Fruit fly (Drosophila melanogaster) whole organism, embryonic: Measurements from ENCODE around the gene Fbw5.

ENCODE experiments used
- ATbp ChIP-seq: fragments of 200-800 bp; sonication (Bioruptor generic); optimal IDR thresholded peaks from 2 replicates; lab custom pipeline; 2017; ENCODE audit warnings: missing biosample characterization, mild to moderate bottlenecking, missing genetic modification characterization, missing genetic modification reagents
- Ada2b ChIP-seq: fragments of 200-800 bp; sonication (Bioruptor generic); IDR thresholded peaks from 2 replicates; pipeline ENCODE4 v1.3.6; 2022; ENCODE audit warnings: missing biosample characterization, missing genetic modification characterization
- Aef1 ChIP-seq: fragments of 200-800 bp; sonication (Bioruptor generic); IDR thresholded peaks from 3 replicates; pipeline ENCODE4 v1.3.6; 2022; ENCODE audit warnings: missing biosample characterization, missing genetic modification characterization
- CG10366 ChIP-seq: fragments of 200-800 bp; sonication (Bioruptor generic); IDR thresholded peaks from 2 replicates; pipeline ENCODE4 v1.3.6; 2022; ENCODE audit warnings: missing biosample characterization, missing genetic modification characterization
- CG11085 ChIP-seq: fragments of 200-800 bp; sonication (Bioruptor generic); IDR thresholded peaks from 2 replicates; pipeline ENCODE4 v1.3.6; 2022; ENCODE audit warnings: missing biosample characterization, missing genetic modification characterization
- CG11696 ChIP-seq: fragments of 200-800 bp; sonication (Bioruptor generic); IDR thresholded peaks from 2 replicates; pipeline ENCODE4 v1.3.6; 2022; ENCODE audit warnings: missing biosample characterization, missing genetic modification characterization
- CG12219 ChIP-seq: fragments of 200-800 bp; sonication (Bioruptor generic); optimal IDR thresholded peaks from 3 replicates; lab custom pipeline; 2018; ENCODE audit warnings: missing biosample characterization, mild to moderate bottlenecking, missing genetic modification characterization
- CG12391 ChIP-seq: fragments of 200-800 bp; sonication (Bioruptor generic); optimal IDR thresholded peaks from 3 replicates; lab custom pipeline; 2018; ENCODE audit warnings: missing biosample characterization, mild to moderate bottlenecking, missing genetic modification characterization, moderate library complexity
- CG17328 ChIP-seq: fragments of 200-800 bp; sonication (Bioruptor generic); IDR thresholded peaks from 2 replicates; pipeline ENCODE4 v1.3.6; 2022; ENCODE audit warnings: missing biosample characterization, missing genetic modification characterization
- CG18599 ChIP-seq: fragments of 200-800 bp; sonication (Bioruptor generic); optimal IDR thresholded peaks from 3 replicates; lab custom pipeline; 2017; ENCODE audit warnings: missing biosample characterization, missing genetic modification characterization, mild to moderate bottlenecking, moderate library complexity, missing genetic modification reagents
- CG2120 ChIP-seq: fragments of 200-800 bp; sonication (Bioruptor generic); optimal IDR thresholded peaks from 3 replicates; lab custom pipeline; 2016; ENCODE audit warnings: missing biosample characterization, missing genetic modification characterization
- CG2889 ChIP-seq: fragments of 200-800 bp; sonication (Bioruptor generic); IDR thresholded peaks from 3 replicates; pipeline ENCODE4 v1.3.6; 2022; ENCODE audit warnings: missing biosample characterization, missing genetic modification characterization
- CG30403 ChIP-seq: fragments of 200-800 bp; sonication (Bioruptor generic); optimal IDR thresholded peaks from 3 replicates; lab custom pipeline; 2016; ENCODE audit warnings: missing biosample characterization, missing genetic modification characterization
- CG4404 ChIP-seq: fragments of 200-800 bp; sonication (Bioruptor generic); IDR thresholded peaks from 2 replicates; pipeline ENCODE4 v1.3.6; 2022; ENCODE audit warnings: missing biosample characterization, missing genetic modification characterization
- CG4730 ChIP-seq: fragments of 200-800 bp; sonication (Bioruptor generic); IDR thresholded peaks from 2 replicates; pipeline ENCODE4 v1.3.6; 2022; ENCODE audit warnings: missing biosample characterization, missing genetic modification characterization
- CG6765 ChIP-seq: fragments of 200-800 bp; sonication (Bioruptor generic); optimal IDR thresholded peaks from 3 replicates; lab custom pipeline; 2017; ENCODE audit warnings: missing biosample characterization, mild to moderate bottlenecking, missing genetic modification characterization
- CG7839 ChIP-seq: fragments of 200-800 bp; sonication (Bioruptor generic); optimal IDR thresholded peaks from 3 replicates; lab custom pipeline; 2018; ENCODE audit warnings: missing biosample characterization, mild to moderate bottlenecking, missing genetic modification characterization, moderate library complexity
- CG8944 ChIP-seq: fragments of 200-800 bp; sonication (Bioruptor generic); optimal IDR thresholded peaks from 3 replicates; lab custom pipeline; 2016; ENCODE audit warnings: missing biosample characterization, missing genetic modification characterization
- CG9727 ChIP-seq: fragments of 200-800 bp; sonication (Bioruptor generic); optimal IDR thresholded peaks from 3 replicates; lab custom pipeline; 2017; ENCODE audit warnings: missing biosample characterization, mild to moderate bottlenecking, missing genetic modification characterization
- CrebB ChIP-seq: fragments of 200-800 bp; sonication (Bioruptor generic); optimal IDR thresholded peaks from 3 replicates; lab custom pipeline; 2018; ENCODE audit warnings: missing biosample characterization, mild to moderate bottlenecking, missing genetic modification characterization
- Drgx ChIP-seq: fragments of 200-800 bp; sonication (Bioruptor generic); IDR thresholded peaks from 2 replicates; pipeline ENCODE4 v1.3.6; 2022; ENCODE audit warnings: missing biosample characterization, missing genetic modification characterization
- E2f2 ChIP-seq: fragments of 200-800 bp; sonication (Bioruptor generic); IDR thresholded peaks from 2 replicates; pipeline ENCODE4 v1.3.6; 2022; ENCODE audit warnings: missing biosample characterization, missing genetic modification characterization
- HLH3B ChIP-seq: fragments of 200-800 bp; sonication (Bioruptor generic); IDR thresholded peaks from 2 replicates; pipeline ENCODE4 v1.3.6; 2022; ENCODE audit warnings: missing biosample characterization, missing genetic modification characterization
- Hmr ChIP-seq: fragments of 200-800 bp; sonication (Bioruptor generic); optimal IDR thresholded peaks from 3 replicates; lab custom pipeline; 2017; ENCODE audit warnings: mild to moderate bottlenecking, missing biosample characterization, missing genetic modification reagents, missing genetic modification characterization
- Kr ChIP-seq: fragments of 200-800 bp; sonication (Bioruptor generic); optimal IDR thresholded peaks from 2 replicates; lab custom pipeline; 2017; ENCODE audit warnings: missing biosample characterization, mild to moderate bottlenecking, missing genetic modification characterization
- Med ChIP-seq: fragments of 200-800 bp; sonication (Bioruptor generic); peaks from one replicate; lab custom pipeline; 2016; ENCODE audit warnings: missing biosample characterization, missing genetic modification characterization, mild to moderate bottlenecking, inconsistent platforms, moderate library complexity
- NK7.1 ChIP-seq: fragments of 200-800 bp; sonication (Bioruptor generic); optimal IDR thresholded peaks from 3 replicates; lab custom pipeline; 2016; ENCODE audit warnings: missing biosample characterization, missing genetic modification characterization
- Optix ChIP-seq: fragments of 200-800 bp; sonication (Bioruptor generic); IDR thresholded peaks from 3 replicates; pipeline ENCODE4 v1.3.6; 2022; ENCODE audit warnings: missing biosample characterization, missing genetic modification characterization
- Ptx1 ChIP-seq: fragments of 200-800 bp; sonication (Bioruptor generic); IDR thresholded peaks from 2 replicates; pipeline ENCODE4 v1.3.6; 2022; ENCODE audit warnings: missing biosample characterization, missing genetic modification characterization
- Sin3A ChIP-seq: fragments of >200 bp; optimal IDR thresholded peaks from 2 replicates; lab custom pipeline; 2018
- Spps ChIP-seq: fragments of 200-800 bp; sonication (Bioruptor generic); optimal IDR thresholded peaks from 2 replicates; lab custom pipeline; 2018; ENCODE audit warnings: missing biosample characterization, mild to moderate bottlenecking, missing genetic modification characterization
- az2 ChIP-seq: fragments of 200-800 bp; sonication (Bioruptor generic); optimal IDR thresholded peaks from 3 replicates; lab custom pipeline; 2016; ENCODE audit warnings: missing biosample characterization, missing genetic modification characterization
- bsh ChIP-seq, 2 experiments: fragments of 200-800 bp; sonication (Bioruptor generic); optimal IDR thresholded peaks; 2 replicates each; lab custom pipeline; 2017 to 2018; ENCODE audit warnings: mild to moderate bottlenecking in 2 of 2, missing biosample characterization in 2 of 2, missing genetic modification characterization in 2 of 2, moderate library complexity in 1 of 2
- chif ChIP-seq, 2 experiments: fragments of 200-800 bp; sonication (Bioruptor generic); optimal IDR thresholded peaks; 3 replicates each; lab custom pipeline; 2016; ENCODE audit warnings: missing biosample characterization in 2 of 2, missing genetic modification characterization in 2 of 2
- chm ChIP-seq: fragments of 200-800 bp; sonication (Bioruptor generic); IDR thresholded peaks from 2 replicates; pipeline ENCODE4 v1.3.6; 2022; ENCODE audit warnings: missing biosample characterization, missing genetic modification characterization
- ci ChIP-seq: fragments of 200-800 bp; sonication (Bioruptor generic); IDR thresholded peaks from 3 replicates; pipeline ENCODE4 v1.3.6; 2022; ENCODE audit warnings: missing biosample characterization, missing genetic modification characterization
- dimm ChIP-seq: fragments of 200-800 bp; sonication (Bioruptor generic); IDR thresholded peaks from 2 replicates; pipeline ENCODE4 v1.3.6; 2022; ENCODE audit warnings: missing biosample characterization, missing genetic modification characterization
- fd3F ChIP-seq: fragments of 200-800 bp; sonication (Bioruptor generic); optimal IDR thresholded peaks from 2 replicates; lab custom pipeline; 2018; ENCODE audit warnings: missing biosample characterization, mild to moderate bottlenecking, missing genetic modification characterization, moderate library complexity
- fd96Cb ChIP-seq: fragments of 200-800 bp; sonication (Bioruptor generic); optimal IDR thresholded peaks from 2 replicates; lab custom pipeline; 2018; ENCODE audit warnings: missing biosample characterization, mild to moderate bottlenecking, missing genetic modification characterization, moderate library complexity
- hkb ChIP-seq, 2 experiments: fragments of 200-800 bp in 1 of 2; fragments of >200 bp in 1 of 2; sonication (Bioruptor generic) in 1 of 2; IDR thresholded peaks in 1 of 2; optimal IDR thresholded peaks in 1 of 2; 2 replicates each; pipeline versions ENCODE4 v1.3.6 to Lab custom; 2017 to 2022; ENCODE audit warnings: missing biosample characterization in 1 of 2, missing genetic modification characterization in 1 of 2
- ind ChIP-seq: fragments of 200-800 bp; sonication (Bioruptor generic); optimal IDR thresholded peaks from 3 replicates; lab custom pipeline; 2016; ENCODE audit warnings: missing biosample characterization, missing genetic modification characterization
- ken ChIP-seq: fragments of 200-800 bp; sonication (Bioruptor generic); IDR thresholded peaks from 3 replicates; pipeline ENCODE4 v1.3.6; 2022; ENCODE audit warnings: missing biosample characterization, missing genetic modification characterization
- lmd ChIP-seq: fragments of 200-800 bp; sonication (Bioruptor generic); IDR thresholded peaks from 2 replicates; pipeline ENCODE4 v1.3.6; 2022; ENCODE audit warnings: missing biosample characterization, missing genetic modification characterization
- repo ChIP-seq: fragments of 200-800 bp; sonication (Bioruptor generic); optimal IDR thresholded peaks from 2 replicates; lab custom pipeline; 2016; ENCODE audit warnings: missing biosample characterization, missing genetic modification characterization
- row ChIP-seq: fragments of 200-800 bp; sonication (Bioruptor generic); IDR thresholded peaks from 3 replicates; pipeline ENCODE4 v1.3.6; 2022; ENCODE audit warnings: missing biosample characterization, missing genetic modification characterization
- sim ChIP-seq: fragments of 200-800 bp; sonication (Bioruptor generic); IDR thresholded peaks from 2 replicates; pipeline ENCODE4 v1.3.6; 2022; ENCODE audit warnings: missing biosample characterization, missing genetic modification characterization
- toy ChIP-seq: fragments of 200-800 bp; sonication (Bioruptor generic); IDR thresholded peaks from 2 replicates; pipeline ENCODE4 v1.3.6; 2022; ENCODE audit warnings: missing biosample characterization, missing genetic modification characterization
- trem ChIP-seq: fragments of 200-800 bp; optimal IDR thresholded peaks from 3 replicates; lab custom pipeline; 2019; ENCODE audit warnings: missing biosample characterization, mild to moderate bottlenecking, missing genetic modification characterization, moderate library complexity
- vvl ChIP-seq: fragments of 200-800 bp; sonication (Bioruptor generic); IDR thresholded peaks from 2 replicates; pipeline ENCODE4 v1.3.6; 2022; ENCODE audit warnings: missing biosample characterization, missing genetic modification characterization
- zfh1 ChIP-seq: fragments of 200-800 bp; sonication (Bioruptor generic); IDR thresholded peaks from 3 replicates; pipeline ENCODE4 v1.3.6; 2022; ENCODE audit warnings: missing biosample characterization, missing genetic modification characterization

The Fbw5 gene

dm6 chr2L:6028712-6029111 is 37.0 kb downstream of the Fbw5 start:
- peak; percentile 12 for TF ChIP-seq Hmr (GFP tag; lab: Kevin White, UChicago)
- 0 out of 3 replicates have a peak, but pooled peaks have one; percentile 13 for TF ChIP-seq CG2889 (GFP tag; lab: Robert Waterston, UW)
- TF ChIP-seq sim: no peak
- TF ChIP-seq Aef1 (GFP tag; lab: Robert Waterston, UW): peak; percentile 32; the same call in 2 of the 3 replicates
- TF ChIP-seq vvl (GFP tag; lab: Robert Waterston, UW): peak; percentile 64; the same call in 1 of the 2 replicates
- TF ChIP-seq CG10366 (GFP tag; lab: Robert Waterston, UW): peak; percentile 32; the same call in 1 of the 2 replicates
- TF ChIP-seq hkb (optimal IDR thresholded peaks at IDR 0.05; lab: Kevin White, UChicago): no peak
- peak; percentile 61; the same call in 1 of the 2 replicates for TF ChIP-seq hkb (GFP tag; IDR thresholded peaks at IDR 0.05; lab: Robert Waterston, UW)
- 0 out of 2 replicates have a peak, but pooled peaks have one; percentile 35 for TF ChIP-seq dimm
- TF ChIP-seq chm (GFP tag; lab: Robert Waterston, UW): 0 out of 2 replicates have a peak, but pooled peaks have one; percentile 37
- peak; percentile 9 for TF ChIP-seq CG8944 (GFP tag; lab: Kevin White, UChicago)
- peak; percentile 23 for TF ChIP-seq CG12391 (tag; lab: Kevin White, UChicago)
- TF ChIP-seq E2f2: 0 out of 2 replicates have a peak, but pooled peaks have one; percentile 11
- no peak for TF ChIP-seq fd3F (GFP tag; lab: Kevin White, UChicago)
- TF ChIP-seq CG9727 (GFP tag; lab: Kevin White, UChicago): no peak
- peak; percentile 43; the same call in 1 of the 2 replicates for TF ChIP-seq Ptx1 (GFP tag; lab: Robert Waterston, UW)
- TF ChIP-seq CrebB (tag; lab: Kevin White, UChicago): no peak
- TF ChIP-seq CG6765 (GFP tag; lab: Kevin White, UChicago): no peak
- peak; percentile 6 for TF ChIP-seq ind
- peak in 1 of 2 experiments; percentile 36 for TF ChIP-seq bsh (GFP tag; optimal IDR thresholded peaks at IDR 0.05; lab: Kevin White, UChicago)
- TF ChIP-seq CG30403 (GFP tag; lab: Kevin White, UChicago): peak; percentile 5
- TF ChIP-seq Kr (GFP tag; lab: Kevin White, UChicago): no peak
- TF ChIP-seq CG11085: no peak
- TF ChIP-seq trem: no peak
- peak; percentile 25 for TF ChIP-seq CG2120
- TF ChIP-seq ATbp (GFP tag; lab: Kevin White, UChicago): peak; percentile 33
- peak; percentile 6 for TF ChIP-seq az2
- no peak for TF ChIP-seq NK7.1
- no peak for TF ChIP-seq Sin3A (lab: Kevin White, UChicago)
- TF ChIP-seq Med (GFP tag; lab: Kevin White, UChicago): peak; percentile 70
- TF ChIP-seq chif (GFP tag; optimal IDR thresholded peaks at IDR 0.05; lab: Kevin White, UChicago): peak in 1 of 2 experiments; percentile 4
- TF ChIP-seq CG17328: peak; percentile 68
- 0 out of 2 replicates have a peak, but pooled peaks have one; percentile 9 for TF ChIP-seq Drgx (GFP tag; lab: Robert Waterston, UW)
- peak; percentile 42; the same call in 1 of the 2 replicates for TF ChIP-seq lmd (GFP tag; lab: Robert Waterston, UW)
- TF ChIP-seq CG7839: peak; percentile 27
- 0 out of 2 replicates have a peak, but pooled peaks have one; percentile 34 for TF ChIP-seq CG11696
- peak; percentile 11 for TF ChIP-seq fd96Cb (tag; lab: Kevin White, UChicago)
- TF ChIP-seq CG12219 (GFP tag; lab: Kevin White, UChicago): no peak
- TF ChIP-seq toy (GFP tag; lab: Robert Waterston, UW): no peak
- TF ChIP-seq CG18599 (GFP tag; lab: Kevin White, UChicago): peak; percentile 8
- peak; percentile 34 for TF ChIP-seq Ada2b (GFP tag; lab: Robert Waterston, UW)
- TF ChIP-seq Optix (GFP tag; lab: Robert Waterston, UW): 0 out of 3 replicates have a peak, but pooled peaks have one; percentile 7
- peak; percentile 37; the same call in 1 of the 3 replicates for TF ChIP-seq zfh1
- peak; percentile 73 for TF ChIP-seq ci (GFP tag; lab: Robert Waterston, UW)
- no peak for TF ChIP-seq Spps
- TF ChIP-seq ken (GFP tag; lab: Robert Waterston, UW): peak; percentile 53; the same call in 1 of the 3 replicates
- TF ChIP-seq HLH3B (GFP tag; lab: Robert Waterston, UW): no peak
- peak; percentile 61 for TF ChIP-seq row
- 0 out of 2 replicates have a peak, but pooled peaks have one; percentile 15 for TF ChIP-seq CG4730 (GFP tag; lab: Robert Waterston, UW)
- TF ChIP-seq CG4404 (GFP tag; lab: Robert Waterston, UW): 0 out of 2 replicates have a peak, but pooled peaks have one; percentile 10
- no peak for TF ChIP-seq repo (GFP tag; lab: Kevin White, UChicago)
